Worm (Caenorhabditis elegans) whole organism, young adult: ENCODE measurements around the gene C47A4.1.

ENCODE experiments used
- B0035.1 ChIP-seq: sonication (generic microtip); optimal IDR thresholded peaks from 2 replicates; lab custom pipeline; 2016; ENCODE audit warnings: missing genetic modification characterization, mild to moderate bottlenecking, missing compliant biosample characterization, missing genotype, missing genetic modification reagents
- F22D6.2 ChIP-seq: sonication (generic microtip); optimal IDR thresholded peaks from 2 replicates; lab custom pipeline; 2016; ENCODE audit warnings: mild to moderate bottlenecking, missing genetic modification characterization, missing compliant biosample characterization
- K12H6.12 ChIP-seq: fragments of 200-800 bp; sonication (Bioruptor generic); optimal IDR thresholded peaks from 2 replicates; lab custom pipeline; 2018; ENCODE audit warnings: mild to moderate bottlenecking, missing genetic modification characterization, missing compliant biosample characterization
- ZK185.1 ChIP-seq: sonication (generic microtip); optimal IDR thresholded peaks from 2 replicates; lab custom pipeline; 2016; ENCODE audit warnings: mild to moderate bottlenecking, missing genetic modification characterization, missing compliant biosample characterization; ENCODE audit not compliant: poor library complexity, severe bottlenecking
- akir-1 ChIP-seq: fragments of 200-800 bp; sonication (Bioruptor generic); optimal IDR thresholded peaks from 2 replicates; lab custom pipeline; 2018; ENCODE audit warnings: mild to moderate bottlenecking, missing genetic modification characterization, moderate library complexity, missing compliant biosample characterization
- bed-1 ChIP-seq: fragments of 200-800 bp; sonication (Bioruptor generic); IDR thresholded peaks from 2 replicates; pipeline ENCODE4 v1.3.6; 2022; ENCODE audit warnings: missing genetic modification reagents, missing genetic modification characterization, missing compliant biosample characterization
- ccch-3 ChIP-seq: fragments of 200-800 bp; sonication (Bioruptor generic); optimal IDR thresholded peaks from 2 replicates; lab custom pipeline; 2018; ENCODE audit warnings: mild to moderate bottlenecking, missing genetic modification characterization, missing compliant biosample characterization
- cebp-2 ChIP-seq: fragments of 200-800 bp; sonication (Bioruptor generic); IDR thresholded peaks from 2 replicates; pipeline ENCODE4 v1.3.6; 2022; ENCODE audit warnings: missing genetic modification characterization, missing compliant biosample characterization
- ceh-40 ChIP-seq: fragments of 200-800 bp; sonication (Bioruptor generic); IDR thresholded peaks from 2 replicates; pipeline ENCODE4 v1.3.6; 2022; ENCODE audit warnings: missing genetic modification characterization, missing compliant biosample characterization
- ceh-79 ChIP-seq: sonication (generic microtip); optimal IDR thresholded peaks from 2 replicates; lab custom pipeline; 2017; ENCODE audit warnings: mild to moderate bottlenecking, missing genetic modification characterization, missing compliant biosample characterization
- die-1 ChIP-seq: sonication (generic microtip); optimal IDR thresholded peaks from 2 replicates; lab custom pipeline; 2016; ENCODE audit warnings: missing genotype, mild to moderate bottlenecking, missing genetic modification characterization, missing compliant biosample characterization
- ekl-4 ChIP-seq: fragments of 200-800 bp; sonication (Bioruptor generic); IDR thresholded peaks from 2 replicates; pipeline ENCODE4 v1.3.6; 2022; ENCODE audit warnings: missing genetic modification reagents, missing genetic modification characterization, missing compliant biosample characterization
- hlh-12 ChIP-seq: sonication (generic microtip); optimal IDR thresholded peaks from 2 replicates; lab custom pipeline; 2016; ENCODE audit warnings: missing genetic modification characterization, missing compliant biosample characterization
- hmg-20 ChIP-seq: fragments of 200-800 bp; sonication (Bioruptor generic); IDR thresholded peaks from 2 replicates; pipeline ENCODE4 v1.3.6; 2022; ENCODE audit warnings: missing genetic modification reagents, missing genetic modification characterization, missing compliant biosample characterization
- let-526 ChIP-seq: fragments of 200-800 bp; sonication (Bioruptor generic); IDR thresholded peaks from 2 replicates; pipeline ENCODE4 v1.3.6; 2022; ENCODE audit warnings: missing genetic modification reagents, missing genetic modification characterization, missing compliant biosample characterization
- let-607 ChIP-seq, 2 experiments: fragments of 200-800 bp in 1 of 2; sonication (Bioruptor generic) in 1 of 2; sonication (generic microtip) in 1 of 2; optimal IDR thresholded peaks; 2 replicates each; lab custom pipeline; 2016 to 2018; ENCODE audit warnings: mild to moderate bottlenecking in 2 of 2, missing compliant biosample characterization in 2 of 2, missing genetic modification characterization in 2 of 2, moderate library complexity in 2 of 2, missing genotype in 1 of 2
- madf-6 ChIP-seq: fragments of 200-800 bp; sonication (Bioruptor generic); IDR thresholded peaks from 2 replicates; pipeline ENCODE4 v1.3.6; 2022; ENCODE audit warnings: missing genetic modification reagents, missing genetic modification characterization, missing compliant biosample characterization
- mel-28 ChIP-seq: sonication (generic microtip); optimal IDR thresholded peaks from 2 replicates; lab custom pipeline; 2016; ENCODE audit warnings: borderline replicate concordance, mild to moderate bottlenecking, missing genetic modification characterization, missing compliant biosample characterization
- mxl-1 ChIP-seq: sonication (generic microtip); optimal IDR thresholded peaks from 2 replicates; lab custom pipeline; 2016; ENCODE audit warnings: missing genetic modification characterization, missing compliant biosample characterization
- nfya-1 ChIP-seq: sonication (generic microtip); optimal IDR thresholded peaks from 2 replicates; lab custom pipeline; 2017; ENCODE audit warnings: antibody characterized with exemption, missing compliant biosample characterization, missing genetic modification characterization, borderline replicate concordance; ENCODE audit not compliant: insufficient read depth
- nfya-2 ChIP-seq: fragments of 200-800 bp; sonication (Bioruptor generic); IDR thresholded peaks from 2 replicates; pipeline ENCODE4 v1.3.6; 2022; ENCODE audit warnings: missing genetic modification reagents, missing genetic modification characterization, missing compliant biosample characterization
- nfyb-1 ChIP-seq: fragments of 200-800 bp; sonication (Bioruptor generic); IDR thresholded peaks from 2 replicates; pipeline ENCODE4 v1.3.6; 2022; ENCODE audit warnings: missing genetic modification reagents, missing genetic modification characterization, missing compliant biosample characterization
- nhr-120 ChIP-seq: fragments of 200-800 bp; sonication (Bioruptor generic); IDR thresholded peaks from 2 replicates; pipeline ENCODE4 v1.3.6; 2022; ENCODE audit warnings: missing genetic modification characterization, missing compliant biosample characterization
- repo-1 ChIP-seq: sonication (generic microtip); optimal IDR thresholded peaks from 2 replicates; lab custom pipeline; 2017; ENCODE audit warnings: mild to moderate bottlenecking, missing genetic modification characterization, missing compliant biosample characterization
- snpc-4 ChIP-seq, 5 experiments: fragments of 150-350 bp in 1 of 5; sonication (generic microtip) in 4 of 5; optimal IDR thresholded peaks; 2 replicates each; lab custom pipeline; 2014 to 2018; ENCODE audit warnings: missing genetic modification characterization in 5 of 5, missing biosample characterization in 3 of 5, antibody characterized with exemption in 2 of 5, mild to moderate bottlenecking in 2 of 5, missing compliant biosample characterization in 2 of 5, missing genotype in 2 of 5, moderate library complexity in 2 of 5, missing genetic modification reagents in 1 of 5
- tbx-9 ChIP-seq: sonication (generic microtip); optimal IDR thresholded peaks from 2 replicates; lab custom pipeline; 2016; ENCODE audit warnings: borderline replicate concordance, missing genetic modification characterization, inconsistent platforms, missing compliant biosample characterization
- unc-130 ChIP-seq: sonication (generic microtip); optimal IDR thresholded peaks from 2 replicates; lab custom pipeline; 2016; ENCODE audit warnings: missing genetic modification reagents, missing genetic modification characterization, missing compliant biosample characterization
- unc-62 ChIP-seq: fragments of 150-350 bp; optimal IDR thresholded peaks from 2 replicates; lab custom pipeline; 2014; ENCODE audit warnings: missing biosample characterization, missing genetic modification reagents, missing genetic modification characterization
- xnd-1 ChIP-seq: sonication (generic microtip); optimal IDR thresholded peaks from 2 replicates; lab custom pipeline; 2016; ENCODE audit warnings: missing genotype, missing genetic modification reagents, missing genetic modification characterization, missing compliant biosample characterization
- ztf-25 ChIP-seq: fragments of 200-800 bp; sonication (Bioruptor generic); IDR thresholded peaks from 2 replicates; pipeline ENCODE4 v1.3.6; 2022; ENCODE audit warnings: missing genetic modification reagents, missing genetic modification characterization, missing compliant biosample characterization
- ztf-28 ChIP-seq: fragments of 200-800 bp; sonication (Bioruptor generic); IDR thresholded peaks from 2 replicates; pipeline ENCODE4 v1.3.6; 2022; ENCODE audit warnings: missing genetic modification reagents, missing genetic modification characterization, missing compliant biosample characterization
- ztf-3 ChIP-seq: fragments of 200-800 bp; sonication (Bioruptor generic); optimal IDR thresholded peaks from 2 replicates; lab custom pipeline; 2018; ENCODE audit warnings: mild to moderate bottlenecking, missing genetic modification characterization, missing compliant biosample characterization

C47A4.1 gene

ce11 chrIV:13696900-13697299 lies 19.3 kb downstream of the C47A4.1 start:
- TF ChIP-seq unc-130 (no peak), hlh-12 (tag; lab: Kevin White, UChicago) (no peak), let-607 (tag; optimal IDR thresholded peaks at IDR 0.05; lab: Kevin White, UChicago) (no peak), hmg-20 (GFP tag; lab: Robert Waterston, UW) (no peak), mel-28 (no peak), akir-1 (GFP tag; lab: Kevin White, UChicago) (no peak), B0035.1 (tag; lab: Kevin White, UChicago) (no peak), ztf-3 (no peak), ceh-79 (no peak), nfya-1 (tag; lab: Kevin White, UChicago) (no peak), nfya-2 (no peak), bed-1 (GFP tag; lab: Robert Waterston, UW) (no peak), ztf-25 (GFP tag; lab: Robert Waterston, UW) (no peak), ZK185.1 (no peak), ccch-3 (GFP tag; lab: Kevin White, UChicago) (no peak), repo-1 (tag; lab: Kevin White, UChicago) (no peak)

DNA sequence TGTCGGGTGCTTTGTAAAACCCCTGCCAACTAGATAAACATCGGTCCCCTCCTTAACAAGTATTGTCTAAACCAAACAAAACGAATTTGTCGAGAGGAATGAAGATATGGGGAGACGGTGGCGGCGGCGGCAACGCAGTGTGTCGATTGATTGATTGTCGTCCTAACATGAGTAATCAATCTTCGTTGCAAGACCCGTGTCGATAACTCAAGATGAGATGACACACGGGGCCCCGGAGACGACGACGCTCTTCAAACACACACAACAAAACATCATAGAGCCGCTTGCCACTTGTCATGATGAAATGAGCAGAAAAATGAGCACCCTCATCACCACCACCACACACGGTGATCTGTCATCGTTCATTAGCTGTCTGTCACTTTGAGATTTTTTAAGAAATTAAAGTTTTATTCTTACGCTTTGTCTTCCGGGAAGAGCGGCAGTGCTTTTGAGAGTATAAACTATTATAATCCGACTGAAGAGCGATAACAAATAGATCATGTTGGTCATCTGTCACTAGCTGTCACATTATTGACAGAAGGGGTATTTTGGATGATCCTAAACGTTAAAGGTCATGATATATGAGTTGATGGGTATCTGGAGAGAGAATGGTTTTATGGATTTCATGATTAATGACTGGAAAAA lies 20.3 kb downstream of the C47A4.1 start:
- no peak for TF ChIP-seq snpc-4 (GFP tag; optimal IDR thresholded peaks at IDR 0.05; lab: Kevin White, UChicago)
- peak in 1 of 4 experiments; percentile 8 for TF ChIP-seq snpc-4 (tag; optimal IDR thresholded peaks at IDR 0.05; lab: Kevin White, UChicago)
- TF ChIP-seq tbx-9 (tag; lab: Kevin White, UChicago) = no peak
- no peak for TF ChIP-seq ekl-4 (GFP tag; lab: Robert Waterston, UW)
- TF ChIP-seq xnd-1 (tag; lab: Kevin White, UChicago) = no peak
- TF ChIP-seq nfyb-1 = no peak
- TF ChIP-seq ceh-40 (GFP tag; lab: Robert Waterston, UW) = no peak
- TF ChIP-seq K12H6.12 (tag; lab: Kevin White, UChicago) = no peak
- no peak for TF ChIP-seq ztf-3

- no peak for TF ChIP-seq let-526 (GFP tag; lab: Robert Waterston, UW)
- no peak for TF ChIP-seq madf-6 (GFP tag; lab: Robert Waterston, UW)
- TF ChIP-seq snpc-4 (GFP tag; optimal IDR thresholded peaks at IDR 0.05; lab: Kevin White, UChicago) = no peak
- TF ChIP-seq snpc-4 (tag; optimal IDR thresholded peaks at IDR 0.05; lab: Kevin White, UChicago) = peak in 2 of 4 experiments; percentile 54 to 67
- TF ChIP-seq die-1 (tag; lab: Kevin White, UChicago) = no peak
- TF ChIP-seq nhr-120 (GFP tag; lab: Robert Waterston, UW) = no peak
- TF ChIP-seq, all 124 proteins: peak for 1
Measured at ce11 chrIV:13695302-13695701, 20.9 kb downstream of the C47A4.1 start.

DNA sequence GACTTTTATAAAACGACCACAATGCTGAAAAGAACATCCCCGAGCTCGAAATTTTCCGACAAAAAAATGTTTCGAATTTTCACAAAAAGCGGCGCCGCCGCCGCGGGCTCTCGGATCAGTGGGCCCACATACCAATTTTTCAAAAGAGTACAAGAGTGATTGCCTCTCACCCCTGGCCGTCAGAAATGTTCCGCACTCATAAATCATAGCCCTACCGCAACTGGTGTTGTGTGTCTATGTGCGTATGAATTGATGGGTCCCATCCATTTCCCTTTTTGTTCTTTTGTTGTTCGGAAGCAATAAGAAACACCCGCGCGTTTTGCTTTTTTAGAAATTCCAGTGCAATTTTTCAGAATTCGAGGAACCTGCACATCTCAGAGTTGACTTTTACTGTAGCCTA lies 21.6 kb downstream of the C47A4.1 start:
- TF ChIP-seq mxl-1 (tag; lab: Kevin White, UChicago) = no peak
- TF ChIP-seq ztf-28 = no peak
- no peak for TF ChIP-seq unc-62 (GFP tag; lab: Kevin White, UChicago)
- 0 out of 2 replicates have a peak, but pooled peaks have one; percentile 12 for TF ChIP-seq cebp-2 (GFP tag; lab: Robert Waterston, UW)
- no peak for TF ChIP-seq repo-1 (tag; lab: Kevin White, UChicago)
- no peak for TF ChIP-seq F22D6.2
